Fruit fly (Drosophila melanogaster): ENCODE results near the gene CG5823.

DNA sequence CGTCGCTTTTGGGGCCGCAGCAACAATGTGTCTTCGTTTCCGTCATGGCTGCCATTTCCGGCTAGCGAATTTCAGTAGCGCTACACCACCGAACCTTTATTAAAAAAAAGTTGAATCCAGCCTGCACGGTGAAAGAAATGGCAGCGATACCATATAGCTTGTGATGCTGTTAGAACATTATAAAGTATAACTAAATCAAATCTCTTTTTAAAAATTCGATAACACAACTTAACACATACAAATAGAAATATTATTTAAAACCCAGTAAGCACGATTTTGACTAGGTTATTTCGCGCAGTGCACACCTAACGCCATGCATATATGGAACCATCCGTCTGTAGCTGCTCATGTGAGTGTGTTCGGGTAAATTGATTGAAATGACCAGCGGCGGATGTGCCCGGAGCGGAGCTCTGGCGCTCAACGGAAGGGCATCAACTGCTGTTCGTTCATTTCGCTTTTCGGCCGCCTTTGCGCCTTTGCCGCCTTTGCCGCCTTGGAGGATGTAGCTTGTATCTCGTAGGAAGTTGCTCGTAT lies 8.3 kb downstream of the CG5823 start:
- TF ChIP-seq foxo (GFP tag; optimal IDR thresholded peaks at IDR 0.05) (no peak), Sp1 (GFP tag; optimal IDR thresholded peaks at IDR 0.05) (no peak), pan (optimal IDR thresholded peaks at IDR 0.05) (no peak), Dif (GFP tag; optimal IDR thresholded peaks at IDR 0.05; ENCODE audit: partially characterized antibody) (no peak), Abd-B (GFP tag; optimal IDR thresholded peaks at IDR 0.05) (no peak), brk (GFP tag; optimal IDR thresholded peaks at IDR 0.05) (no peak), CrebA (GFP tag; optimal IDR thresholded peaks at IDR 0.05; ENCODE audit: borderline replicate concordance) (no peak), br (GFP tag; optimal IDR thresholded peaks at IDR 0.05) (no peak), sage (GFP tag; optimal IDR thresholded peaks at IDR 0.05) (no peak), GATAd (GFP tag; optimal IDR thresholded peaks at IDR 0.05) (no peak), fru (GFP tag; optimal IDR thresholded peaks at IDR 0.05) (no peak), dmrt93B (GFP tag; optimal IDR thresholded peaks at IDR 0.05) (no peak), Hnf4 (GFP tag; optimal IDR thresholded peaks at IDR 0.05) (no peak), usp (GFP tag; optimal IDR thresholded peaks at IDR 0.05) (no peak)
